Worm (Caenorhabditis elegans) whole organism, L4 larva: ENCODE measurements around the gene F10D2.16.
A peak's percentile ranks its signal among the peaks of the same experiment; 100 is the strongest.

ENCODE experiments used
- F44E2.7 ChIP-seq: fragments of 200-800 bp; sonication (Bioruptor generic); IDR thresholded peaks from 2 replicates; pipeline ENCODE4 v2.1.2; 2022; ENCODE audit warnings: missing genetic modification characterization, missing compliant biosample characterization
- F49E8.2 ChIP-seq: sonication (generic microtip); optimal IDR thresholded peaks from 2 replicates; lab custom pipeline; 2016; ENCODE audit warnings: missing compliant biosample characterization, mild to moderate bottlenecking, missing genetic modification characterization, borderline replicate concordance
- T20F7.1 ChIP-seq: fragments of 200-800 bp; sonication (Bioruptor generic); optimal IDR thresholded peaks from 2 replicates; lab custom pipeline; 2018; ENCODE audit warnings: mild to moderate bottlenecking, missing genetic modification characterization, missing compliant biosample characterization
- T26A8.4 ChIP-seq: fragments of 200-800 bp; sonication (Bioruptor generic); IDR thresholded peaks from 2 replicates; pipeline ENCODE4 v1.3.6; 2022; ENCODE audit warnings: missing genetic modification characterization, missing compliant biosample characterization
- Y75B8A.6 ChIP-seq: fragments of 200-800 bp; sonication (Bioruptor generic); IDR thresholded peaks from 2 replicates; pipeline ENCODE4 v1.3.6; 2022; ENCODE audit warnings: missing genetic modification reagents, missing genetic modification characterization, missing compliant biosample characterization
- ZK546.5 ChIP-seq, 2 experiments: sonication (generic microtip); optimal IDR thresholded peaks; 2 replicates each; lab custom pipeline; 2017; ENCODE audit warnings: missing biosample characterization in 2 of 2, missing genetic modification characterization in 2 of 2
- aha-1 ChIP-seq: fragments of 150-350 bp; peaks from one replicate; lab custom pipeline; 2014; ENCODE audit warnings: missing biosample characterization, missing genetic modification characterization
- ama-1 ChIP-seq: fragments of 150-350 bp; optimal IDR thresholded peaks from 2 replicates; lab custom pipeline; 2014; ENCODE audit warnings: inconsistent platforms, mixed read lengths
- ceh-20 ChIP-seq: fragments of 200-800 bp; sonication (Bioruptor generic); IDR thresholded peaks from 2 replicates; pipeline ENCODE4 v1.3.6; 2022; ENCODE audit warnings: missing genetic modification reagents, missing genetic modification characterization, missing compliant biosample characterization
- ceh-44 ChIP-seq: fragments of 200-800 bp; sonication (Bioruptor generic); IDR thresholded peaks from 2 replicates; pipeline ENCODE4 v1.3.6; 2022; ENCODE audit warnings: missing genetic modification reagents, missing genetic modification characterization, missing compliant biosample characterization
- ctbp-1 ChIP-seq: fragments of 200-800 bp; sonication (Bioruptor generic); IDR thresholded peaks from 2 replicates; pipeline ENCODE4 v1.3.6; 2022; ENCODE audit warnings: missing genetic modification reagents, missing genetic modification characterization, missing compliant biosample characterization
- daf-12 ChIP-seq: fragments of 150-350 bp; optimal IDR thresholded peaks from 2 replicates; lab custom pipeline; 2014; ENCODE audit warnings: missing biosample characterization, missing genetic modification reagents, missing genetic modification characterization
- daf-8 ChIP-seq: fragments of 200-800 bp; sonication (Bioruptor generic); IDR thresholded peaks from 2 replicates; pipeline ENCODE4 v1.3.6; 2022; ENCODE audit warnings: missing genetic modification characterization, missing compliant biosample characterization
- egl-27 ChIP-seq: sonication (generic microtip); optimal IDR thresholded peaks from 3 replicates; lab custom pipeline; 2017; ENCODE audit warnings: missing biosample characterization, missing genetic modification reagents, missing genetic modification characterization
- fkh-10 ChIP-seq: fragments of 150-350 bp; optimal IDR thresholded peaks from 2 replicates; lab custom pipeline; 2014; ENCODE audit warnings: missing biosample characterization, missing genetic modification reagents, missing genetic modification characterization
- gei-8 ChIP-seq: fragments of 200-800 bp; sonication (Bioruptor generic); optimal IDR thresholded peaks from 2 replicates; lab custom pipeline; 2018; ENCODE audit warnings: mild to moderate bottlenecking, missing genetic modification characterization, missing compliant biosample characterization
- hif-1 ChIP-seq, 2 experiments: sonication (generic microtip); optimal IDR thresholded peaks; 2 replicates each; lab custom pipeline; 2016 to 2017; ENCODE audit warnings: missing compliant biosample characterization in 2 of 2, missing genetic modification characterization in 2 of 2, missing genetic modification reagents in 2 of 2, missing genotype in 2 of 2, mild to moderate bottlenecking in 1 of 2
- hlh-30 ChIP-seq: sonication (generic microtip); optimal IDR thresholded peaks from 2 replicates; lab custom pipeline; 2017; ENCODE audit warnings: antibody characterized with exemption, mild to moderate bottlenecking, missing genetic modification characterization, missing compliant biosample characterization; ENCODE audit not compliant: insufficient read depth
- jun-1 ChIP-seq: fragments of 150-350 bp; optimal IDR thresholded peaks from 2 replicates; lab custom pipeline; 2014; ENCODE audit warnings: missing biosample characterization, missing genetic modification reagents, missing genetic modification characterization
- lin-39 ChIP-seq: fragments of 150-350 bp; optimal IDR thresholded peaks from 2 replicates; lab custom pipeline; 2014; ENCODE audit warnings: missing biosample characterization, missing genetic modification reagents, missing genetic modification characterization
- lsy-2 ChIP-seq, 2 experiments: fragments of 150-350 bp in 1 of 2; sonication (generic microtip) in 1 of 2; optimal IDR thresholded peaks; 2 replicates each; lab custom pipeline; 2014 to 2017; ENCODE audit warnings: missing biosample characterization in 2 of 2, missing genetic modification characterization in 2 of 2
- mes-2 ChIP-seq: sonication (generic microtip); optimal IDR thresholded peaks from 2 replicates; lab custom pipeline; 2016; ENCODE audit warnings: missing genotype, mild to moderate bottlenecking, missing genetic modification characterization, missing compliant biosample characterization; ENCODE audit not compliant: poor library complexity, severe bottlenecking
- mxl-2 ChIP-seq: fragments of 200-800 bp; sonication (Bioruptor generic); conservative IDR thresholded peaks from 2 replicates; pipeline ENCODE4 v1.3.6; 2022; ENCODE audit warnings: missing genetic modification reagents, missing genetic modification characterization, missing compliant biosample characterization
- nhr-11 ChIP-seq: fragments of 150-350 bp; optimal IDR thresholded peaks from 2 replicates; lab custom pipeline; 2014; ENCODE audit warnings: missing biosample characterization, missing genetic modification characterization
- nhr-111 ChIP-seq: fragments of 200-800 bp; sonication (Bioruptor generic); optimal IDR thresholded peaks from 2 replicates; lab custom pipeline; 2018; ENCODE audit warnings: mild to moderate bottlenecking, missing genetic modification characterization, missing compliant biosample characterization
- nhr-237 ChIP-seq: sonication (generic microtip); optimal IDR thresholded peaks from 2 replicates; lab custom pipeline; 2017; ENCODE audit warnings: missing biosample characterization, missing genetic modification characterization
- nhr-28 ChIP-seq: fragments of 150-350 bp; optimal IDR thresholded peaks from 2 replicates; lab custom pipeline; 2014; ENCODE audit warnings: missing biosample characterization, missing genetic modification characterization
- nhr-41 ChIP-seq: fragments of 200-800 bp; sonication (Bioruptor generic); IDR thresholded peaks from 2 replicates; pipeline ENCODE4 v1.3.6; 2022; ENCODE audit warnings: missing genetic modification reagents, missing genetic modification characterization, missing compliant biosample characterization
- nhr-42 ChIP-seq: fragments of 200-800 bp; sonication (Bioruptor generic); IDR thresholded peaks from 2 replicates; pipeline ENCODE4 v1.3.6; 2022; ENCODE audit warnings: missing genetic modification characterization, missing compliant biosample characterization
- nhr-48 ChIP-seq: sonication (generic microtip); optimal IDR thresholded peaks from 2 replicates; lab custom pipeline; 2016; ENCODE audit warnings: mild to moderate bottlenecking, missing genetic modification characterization, missing compliant biosample characterization
- nhr-6 ChIP-seq: fragments of 150-350 bp; optimal IDR thresholded peaks from 2 replicates; lab custom pipeline; 2014; ENCODE audit warnings: missing biosample characterization, missing genetic modification characterization
- pha-4 ChIP-seq, 2 experiments: fragments of 150-350 bp in 1 of 2; fragments of 200-800 bp in 1 of 2; sonication (Bioruptor generic) in 1 of 2; IDR thresholded peaks in 1 of 2; optimal IDR thresholded peaks in 1 of 2; 2 replicates each; pipeline versions ENCODE4 v1.3.6 to Lab custom; 2014 to 2022; ENCODE audit warnings: missing genetic modification characterization in 2 of 2, missing genetic modification reagents in 2 of 2, missing biosample characterization in 1 of 2, missing compliant biosample characterization in 1 of 2
- pqm-1 ChIP-seq: sonication (generic microtip); optimal IDR thresholded peaks from 2 replicates; lab custom pipeline; 2017; ENCODE audit warnings: missing biosample characterization, missing genetic modification characterization
- rbr-2 ChIP-seq: sonication (generic microtip); optimal IDR thresholded peaks from 2 replicates; lab custom pipeline; 2016; ENCODE audit warnings: missing genotype, missing genetic modification characterization, missing compliant biosample characterization
- set-16 ChIP-seq: fragments of 200-800 bp; sonication (Bioruptor generic); IDR thresholded peaks from 2 replicates; pipeline ENCODE4 v1.3.6; 2022; ENCODE audit warnings: missing genetic modification reagents, missing genetic modification characterization, missing compliant biosample characterization
- spr-3 ChIP-seq: fragments of 200-800 bp; sonication (Bioruptor generic); optimal IDR thresholded peaks from 2 replicates; lab custom pipeline; 2018; ENCODE audit warnings: mild to moderate bottlenecking, missing genetic modification characterization, missing compliant biosample characterization
- tra-1 ChIP-seq: fragments of 200-800 bp; sonication (Bioruptor generic); IDR thresholded peaks from 2 replicates; pipeline ENCODE4 v1.3.6; 2022; ENCODE audit warnings: missing genetic modification reagents, missing genetic modification characterization, missing compliant biosample characterization
- unc-130 ChIP-seq: sonication (generic microtip); optimal IDR thresholded peaks from 2 replicates; lab custom pipeline; 2016; ENCODE audit warnings: missing genetic modification reagents, missing genetic modification characterization, missing compliant biosample characterization
- unc-62 ChIP-seq, 3 experiments: fragments of 150-350 bp in 1 of 3; sonication (generic microtip); optimal IDR thresholded peaks in 2 of 3; peaks in 1 of 3; 1 replicate in 1 of 3; 2 replicates in 2 of 3; lab custom pipeline; 2014 to 2017; ENCODE audit warnings: missing biosample characterization in 3 of 3, missing genetic modification characterization in 3 of 3, missing genetic modification reagents in 3 of 3, missing genotype in 1 of 3
- zfp-2 ChIP-seq: sonication (generic microtip); optimal IDR thresholded peaks from 2 replicates; lab custom pipeline; 2016; ENCODE audit warnings: mild to moderate bottlenecking, missing genetic modification characterization, missing compliant biosample characterization
- ztf-11 ChIP-seq: fragments of 150-350 bp; optimal IDR thresholded peaks from 2 replicates; lab custom pipeline; 2014; ENCODE audit warnings: missing biosample characterization, missing genetic modification characterization

Gene F10D2.16

ce11 chrV:7132248-7132647 lies 1.8 kb upstream of the F10D2.16 start, which contains the start of gene sre-10:
sre-10 (plus strand) TSS chrV:7132548.
- TF ChIP-seq mxl-2, result no peak

ce11 chrV:7136859-7137258 lies 2.8 kb downstream of the F10D2.16 start:
- TF ChIP-seq pha-4 (GFP tag; IDR thresholded peaks at IDR 0.05; lab: Robert Waterston, UW) (no peak), pha-4 (tag; optimal IDR thresholded peaks at IDR 0.05; lab: Kevin White, UChicago) (no peak), unc-62 (GFP tag; optimal IDR thresholded peaks at IDR 0.05 in 1 of 2; lab: Kevin White, UChicago) (peak in 1 of 2 experiments; percentile 94), unc-62 (tag; optimal IDR thresholded peaks at IDR 0.05; lab: Kevin White, UChicago) (no peak)

- TF ChIP-seq ctbp-1 (no peak), fkh-10 (GFP tag; lab: Kevin White, UChicago) (no peak), F44E2.7 (no peak), nhr-42 (GFP tag; lab: Robert Waterston, UW) (no peak), Y75B8A.6 (GFP tag; lab: Robert Waterston, UW) (no peak), daf-8 (GFP tag; lab: Robert Waterston, UW) (no peak), spr-3 (GFP tag; lab: Kevin White, UChicago) (no peak), aha-1 (tag; lab: Kevin White, UChicago) (no peak), zfp-2 (tag; lab: Kevin White, UChicago) (no peak), nhr-48 (tag; lab: Kevin White, UChicago) (no peak), pqm-1 (tag; lab: Kevin White, UChicago) (no peak), unc-130 (no peak), ceh-44 (GFP tag; lab: Robert Waterston, UW) (no peak)
Measured at ce11 chrV:7138320-7138719, 4.3 kb downstream of the F10D2.16 start, which contains the start of gene str-112. str-112 (minus strand) TSS chrV:7138420.

- TF ChIP-seq F44E2.7 (no peak), gei-8 (GFP tag; lab: Kevin White, UChicago) (no peak), hif-1 (tag; optimal IDR thresholded peaks at IDR 0.05; lab: Kevin White, UChicago) (no peak), unc-62 (GFP tag; optimal IDR thresholded peaks at IDR 0.05 in 1 of 2; lab: Kevin White, UChicago) (peak in 1 of 2 experiments; percentile 91), unc-62 (tag; optimal IDR thresholded peaks at IDR 0.05; lab: Kevin White, UChicago) (no peak), nhr-28 (tag; lab: Kevin White, UChicago) (peak; percentile 64)
- TF ChIP-seq, all 104 proteins: peak for 2
Measured at ce11 chrV:7140368-7140767, 6.3 kb downstream of the F10D2.16 start.

ce11 chrV:7141864-7142263 lies 7.8 kb downstream of the F10D2.16 start, which contains the start of gene ugt-40:
ugt-40 (minus strand) TSS chrV:7141964.
- TF ChIP-seq T20F7.1 (GFP tag; lab: Kevin White, UChicago) (no peak), nhr-28 (tag; lab: Kevin White, UChicago) (peak; percentile 45)

- TF ChIP-seq tra-1 (0 out of 2 replicates have a peak, but pooled peaks have one; percentile 11), F49E8.2 (tag; lab: Kevin White, UChicago) (peak; percentile 76), nhr-48 (tag; lab: Kevin White, UChicago) (no peak), ZK546.5 (tag; optimal IDR thresholded peaks at IDR 0.05; lab: Kevin White, UChicago) (no peak), nhr-111 (GFP tag; lab: Kevin White, UChicago) (no peak), nhr-237 (tag; lab: Kevin White, UChicago) (no peak), jun-1 (tag; lab: Kevin White, UChicago) (no peak), ama-1 (lab: Kevin White, UChicago) (no peak), nhr-41 (GFP tag; lab: Robert Waterston, UW) (no peak), daf-12 (tag; lab: Kevin White, UChicago) (no peak), hlh-30 (tag; lab: Kevin White, UChicago) (no peak), Y75B8A.6 (GFP tag; lab: Robert Waterston, UW) (no peak), ztf-11 (tag; lab: Kevin White, UChicago) (no peak), mes-2 (tag; lab: Kevin White, UChicago) (no peak), set-16 (no peak), T26A8.4 (GFP tag; lab: Robert Waterston, UW) (no peak), lsy-2 (tag; optimal IDR thresholded peaks at IDR 0.05; lab: Kevin White, UChicago) (no peak), lin-39 (tag; lab: Kevin White, UChicago) (no peak), aha-1 (tag; lab: Kevin White, UChicago) (peak; percentile 94), egl-27 (tag; lab: Kevin White, UChicago) (no peak), nhr-6 (no peak), rbr-2 (tag; lab: Kevin White, UChicago) (no peak), nhr-11 (tag; lab: Kevin White, UChicago) (no peak), ceh-20 (GFP tag; lab: Robert Waterston, UW) (no peak)
Measured at ce11 chrV:7142661-7143060, 8.6 kb downstream of the F10D2.16 start.
